Fruit fly (Drosophila melanogaster) whole organism, wandering third instar larva: ENCODE results near the gene CG43133.

Source experiments
- Abd-B ChIP-seq: fragments of >200 bp; optimal IDR thresholded peaks from 2 replicates; lab custom pipeline; 2017; ENCODE audit warnings: missing biosample characterization, missing genetic modification characterization
- CG32264 ChIP-seq: fragments of 200-800 bp; sonication (Bioruptor generic); optimal IDR thresholded peaks from 2 replicates; lab custom pipeline; 2016; ENCODE audit warnings: missing biosample characterization, missing genetic modification characterization
- CG9705 ChIP-seq: fragments of 200-800 bp; sonication (Bioruptor generic); optimal IDR thresholded peaks from 2 replicates; lab custom pipeline; 2018; ENCODE audit warnings: missing biosample characterization, mild to moderate bottlenecking, missing genetic modification characterization
- CrebA ChIP-seq: fragments of 200-800 bp; sonication (Bioruptor generic); optimal IDR thresholded peaks from 2 replicates; lab custom pipeline; 2016; ENCODE audit warnings: missing biosample characterization, mild to moderate bottlenecking, missing genetic modification characterization, borderline replicate concordance
- Dfd ChIP-seq: fragments of >200 bp; optimal IDR thresholded peaks from 2 replicates; lab custom pipeline; 2017; ENCODE audit warnings: missing biosample characterization, missing genetic modification characterization
- Dif ChIP-seq: fragments of 200-275, 200-300 bp; sonication (Bioruptor generic); optimal IDR thresholded peaks from 2 replicates; lab custom pipeline; 2018; ENCODE audit warnings: missing biosample characterization, missing genetic modification characterization; ENCODE audit not compliant: partially characterized antibody
- GATAd ChIP-seq: sonication (Bioruptor generic); optimal IDR thresholded peaks from 2 replicates; lab custom pipeline; 2016; ENCODE audit warnings: missing biosample characterization, missing genetic modification characterization
- HLH106 ChIP-seq: fragments of 200-800 bp; optimal IDR thresholded peaks from 3 replicates; lab custom pipeline; 2019; ENCODE audit warnings: missing biosample characterization, mild to moderate bottlenecking, missing genetic modification characterization, moderate library complexity
- Hnf4 ChIP-seq: fragments of 200-800 bp; sonication (Bioruptor generic); optimal IDR thresholded peaks from 2 replicates; lab custom pipeline; 2016; ENCODE audit warnings: missing biosample characterization, mild to moderate bottlenecking, missing genetic modification characterization
- Hr78 ChIP-seq: fragments of >200 bp; optimal IDR thresholded peaks from 2 replicates; lab custom pipeline; 2017; ENCODE audit warnings: missing biosample characterization, missing genetic modification characterization
- Hr83 ChIP-seq: fragments of 200-300 bp; sonication (Bioruptor generic); optimal IDR thresholded peaks from 2 replicates; lab custom pipeline; 2016; ENCODE audit warnings: missing biosample characterization, mild to moderate bottlenecking, missing genetic modification characterization, moderate library complexity; ENCODE audit not compliant: poor library complexity, severe bottlenecking
- Myc ChIP-seq: fragments of >200 bp; optimal IDR thresholded peaks from 2 replicates; lab custom pipeline; 2017
- OdsH ChIP-seq: fragments of 200-800 bp; sonication (Bioruptor generic); optimal IDR thresholded peaks from 2 replicates; lab custom pipeline; 2016; ENCODE audit warnings: missing biosample characterization, mild to moderate bottlenecking, missing genetic modification characterization
- Rel ChIP-seq, 2 experiments: fragments of 200-800 bp; sonication (Bioruptor generic) in 1 of 2; optimal IDR thresholded peaks; 2 replicates in 1 of 2; 3 replicates in 1 of 2; lab custom pipeline; 2016 to 2019; ENCODE audit warnings: mild to moderate bottlenecking in 2 of 2, missing biosample characterization in 2 of 2, missing genetic modification characterization in 2 of 2, moderate library complexity in 1 of 2
- Sp1 ChIP-seq: fragments of 200-800 bp; sonication (Bioruptor generic); optimal IDR thresholded peaks from 3 replicates; lab custom pipeline; 2019; ENCODE audit warnings: missing biosample characterization, mild to moderate bottlenecking, missing genetic modification characterization, moderate library complexity
- br ChIP-seq: fragments of 200-800 bp; sonication (Bioruptor generic); optimal IDR thresholded peaks from 2 replicates; lab custom pipeline; 2016; ENCODE audit warnings: missing biosample characterization, missing genetic modification characterization
- dsf ChIP-seq: sonication (Bioruptor generic); optimal IDR thresholded peaks from 2 replicates; lab custom pipeline; 2016; ENCODE audit warnings: missing biosample characterization, missing genetic modification characterization, borderline replicate concordance
- foxo ChIP-seq, 2 experiments: fragments of 200-800 bp; sonication (Bioruptor generic); optimal IDR thresholded peaks; 2 replicates in 1 of 2; 3 replicates in 1 of 2; lab custom pipeline; 2016 to 2017; ENCODE audit warnings: missing biosample characterization in 2 of 2, missing genetic modification characterization in 2 of 2
- fru ChIP-seq: fragments of 200-800 bp; sonication (Bioruptor generic); optimal IDR thresholded peaks from 3 replicates; lab custom pipeline; 2016; ENCODE audit warnings: missing biosample characterization, mild to moderate bottlenecking, missing genetic modification characterization
- h ChIP-seq: fragments of 200-800 bp; sonication (Bioruptor generic); optimal IDR thresholded peaks from 3 replicates; lab custom pipeline; 2016; ENCODE audit warnings: missing biosample characterization, mild to moderate bottlenecking, missing genetic modification characterization
- lola ChIP-seq: fragments of >200 bp; optimal IDR thresholded peaks from 2 replicates; lab custom pipeline; 2017; ENCODE audit warnings: missing biosample characterization, missing genetic modification characterization
- pan ChIP-seq: fragments of >200 bp; optimal IDR thresholded peaks from 2 replicates; lab custom pipeline; 2017
- rgr ChIP-seq: fragments of 200-800 bp; sonication (Bioruptor generic); optimal IDR thresholded peaks from 3 replicates; lab custom pipeline; 2016; ENCODE audit warnings: missing biosample characterization, mild to moderate bottlenecking, missing genetic modification characterization
- sage ChIP-seq: fragments of 200-800 bp; sonication (Bioruptor generic); optimal IDR thresholded peaks from 2 replicates; lab custom pipeline; 2016; ENCODE audit warnings: missing biosample characterization, mild to moderate bottlenecking, missing genetic modification characterization
- sv ChIP-seq: fragments of 200-800 bp; sonication (Bioruptor generic); optimal IDR thresholded peaks from 3 replicates; lab custom pipeline; 2016; ENCODE audit warnings: missing biosample characterization, missing genetic modification characterization
- usp ChIP-seq: fragments of >200 bp; optimal IDR thresholded peaks from 2 replicates; lab custom pipeline; 2017; ENCODE audit warnings: missing biosample characterization, missing genetic modification characterization
- woc ChIP-seq: sonication (Bioruptor generic); optimal IDR thresholded peaks from 2 replicates; lab custom pipeline; 2016; ENCODE audit warnings: missing biosample characterization, mild to moderate bottlenecking, missing genetic modification characterization

CG43133 gene

dm6 chrX:18130168-18130567 is at the start of gene CG43133:
Gene CG43133, minus strand, starts transcription at chrX:18130178.
- TF ChIP-seq GATAd (GFP tag; lab: Kevin White, UChicago) (no peak), CrebA (GFP tag; lab: Kevin White, UChicago) (no peak), Sp1 (no peak), Myc (lab: Kevin White, UChicago) (no peak), foxo (GFP tag; optimal IDR thresholded peaks at IDR 0.05; lab: Kevin White, UChicago) (no peak), OdsH (GFP tag; lab: Kevin White, UChicago) (no peak), br (GFP tag; lab: Kevin White, UChicago) (no peak), fru (no peak), usp (GFP tag; lab: Kevin White, UChicago) (no peak), CG9705 (GFP tag; lab: Kevin White, UChicago) (no peak)

dm6 chrX:18179372-18179771 is 49.4 kb upstream of the CG43133 start, which contains the start of gene Andorra:
Gene Andorra, minus strand, starts transcription at chrX:18179472.
- no peak for TF ChIP-seq Hr78
- TF ChIP-seq Dif: no peak
- TF ChIP-seq HLH106 (tag; lab: Kevin White, UChicago): no peak
- no peak for TF ChIP-seq dsf (GFP tag; lab: Kevin White, UChicago)
- no peak for TF ChIP-seq Rel (GFP tag; optimal IDR thresholded peaks at IDR 0.05; lab: Kevin White, UChicago)
- no peak for TF ChIP-seq Rel (tag; optimal IDR thresholded peaks at IDR 0.05; lab: Kevin White, UChicago)
- no peak for TF ChIP-seq h

- no peak for TF ChIP-seq Abd-B (GFP tag; lab: Kevin White, UChicago)
- TF ChIP-seq CG32264 (GFP tag; lab: Kevin White, UChicago): no peak
- TF ChIP-seq Hr78: no peak
- TF ChIP-seq Hr83 (GFP tag; lab: Kevin White, UChicago): no peak
- no peak for TF ChIP-seq sv (GFP tag; lab: Kevin White, UChicago)
- no peak for TF ChIP-seq sage (GFP tag; lab: Kevin White, UChicago)
- TF ChIP-seq rgr (GFP tag; lab: Kevin White, UChicago): no peak
- TF ChIP-seq woc (GFP tag; lab: Kevin White, UChicago): no peak
- TF ChIP-seq pan (lab: Kevin White, UChicago): no peak
- no peak for TF ChIP-seq usp (GFP tag; lab: Kevin White, UChicago)
- no peak for TF ChIP-seq lola (GFP tag; lab: Kevin White, UChicago)
- TF ChIP-seq Myc (lab: Kevin White, UChicago): no peak
- TF ChIP-seq CrebA (GFP tag; lab: Kevin White, UChicago): no peak
- no peak for TF ChIP-seq Hnf4 (GFP tag; lab: Kevin White, UChicago)
- TF ChIP-seq Dfd (GFP tag; lab: Kevin White, UChicago): no peak
- no peak for TF ChIP-seq Sp1
- TF ChIP-seq dsf (GFP tag; lab: Kevin White, UChicago): no peak
Observed at dm6 chrX:18177312-18177711, 47.3 kb upstream of the CG43133 start, which contains the start of gene Frq2. Gene Frq2, plus strand, starts transcription at chrX:18177612.

- TF ChIP-seq Dfd (GFP tag; lab: Kevin White, UChicago) (peak; percentile 4), Hr78 (no peak)
Observed at dm6 chrX:18158967-18159366, 29.0 kb upstream of the CG43133 start.

dm6 chrX:18154955-18155419 is 25.0 kb upstream of the CG43133 start, which contains the start of gene Frq1:
Gene Frq1, plus strand, starts transcription at chrX:18155369.
- TF ChIP-seq rgr (GFP tag; lab: Kevin White, UChicago): no peak
- TF ChIP-seq dsf (GFP tag; lab: Kevin White, UChicago): no peak

- TF ChIP-seq GATAd (GFP tag; lab: Kevin White, UChicago): no peak
- no peak for TF ChIP-seq Rel (GFP tag; optimal IDR thresholded peaks at IDR 0.05; lab: Kevin White, UChicago)
- TF ChIP-seq Rel (tag; optimal IDR thresholded peaks at IDR 0.05; lab: Kevin White, UChicago): no peak
- no peak for TF ChIP-seq br (GFP tag; lab: Kevin White, UChicago)
- TF ChIP-seq sv (GFP tag; lab: Kevin White, UChicago): no peak
- no peak for TF ChIP-seq foxo (GFP tag; optimal IDR thresholded peaks at IDR 0.05; lab: Kevin White, UChicago)
Observed at dm6 chrX:18153001-18153400, 23.0 kb upstream of the CG43133 start.
